Fruit fly (Drosophila melanogaster): ENCODE data around the gene Proc-R.

DNA sequence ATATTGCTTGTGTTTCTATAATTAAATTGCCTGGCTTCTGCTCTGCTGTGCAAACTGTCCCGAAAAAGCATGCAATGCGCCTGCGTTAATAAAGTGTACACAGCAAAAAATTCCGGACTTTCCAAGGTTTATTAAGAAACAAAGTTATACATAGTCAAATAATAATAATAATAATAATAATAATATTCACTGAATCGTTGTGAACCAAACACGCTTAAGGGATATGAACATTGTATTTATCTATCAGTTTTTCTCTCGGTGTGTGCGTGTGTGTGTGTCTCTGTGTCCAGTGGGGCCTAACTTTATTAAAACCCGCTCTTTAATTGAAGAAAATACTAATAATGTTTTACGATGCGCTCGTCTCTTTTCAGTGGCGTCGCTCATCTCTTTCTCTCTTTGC is 16.5 kb upstream of the Proc-R start:
- TF ChIP-seq CTCF (optimal IDR thresholded peaks at IDR 0.05) (no peak), CG8478 (optimal IDR thresholded peaks at IDR 0.05) (no peak)
